Fruit fly (Drosophila melanogaster) whole organism, embryonic: ENCODE data around the gene Tim17a1.
A peak's percentile ranks its signal among the peaks of the same experiment; 100 is the strongest.

Experiments
- Aef1 ChIP-seq: fragments of 200-800 bp; sonication (Bioruptor generic); IDR thresholded peaks from 3 replicates; pipeline ENCODE4 v1.3.6; 2022; ENCODE audit warnings: missing biosample characterization, missing genetic modification characterization
- BEAF-32 ChIP-seq: fragments of 200-800 bp; sonication (Bioruptor generic); optimal IDR thresholded peaks from 3 replicates; lab custom pipeline; 2017; ENCODE audit warnings: missing biosample characterization, missing genetic modification characterization, mild to moderate bottlenecking, moderate library complexity, missing genetic modification reagents
- C15 ChIP-seq: fragments of 200-800 bp; sonication (Bioruptor generic); IDR thresholded peaks from 3 replicates; pipeline ENCODE4 v1.3.6; 2022; ENCODE audit warnings: missing biosample characterization, missing genetic modification characterization
- CG10209 ChIP-seq: fragments of 200-800 bp; sonication (Bioruptor generic); optimal IDR thresholded peaks from 3 replicates; lab custom pipeline; 2017; ENCODE audit warnings: missing biosample characterization, mild to moderate bottlenecking, missing genetic modification characterization, missing genetic modification reagents
- CG10654 ChIP-seq: fragments of 200-800 bp; sonication (Bioruptor generic); optimal IDR thresholded peaks from 2 replicates; lab custom pipeline; 2016; ENCODE audit warnings: missing biosample characterization, missing genetic modification characterization
- CG12155 ChIP-seq: fragments of 200-800 bp; sonication (Bioruptor generic); optimal IDR thresholded peaks from 3 replicates; lab custom pipeline; 2016; ENCODE audit warnings: missing biosample characterization, missing genetic modification characterization
- CG13424 ChIP-seq: fragments of 200-800 bp; sonication (Bioruptor generic); optimal IDR thresholded peaks from 2 replicates; lab custom pipeline; 2019; ENCODE audit warnings: missing biosample characterization, mild to moderate bottlenecking, missing genetic modification characterization, moderate library complexity
- CG15514 ChIP-seq: fragments of 200-800 bp; sonication (Bioruptor generic); optimal IDR thresholded peaks from 3 replicates; lab custom pipeline; 2017; ENCODE audit warnings: missing biosample characterization, missing genetic modification characterization, mild to moderate bottlenecking, moderate library complexity, missing genetic modification reagents
- CG1602 ChIP-seq: fragments of 200-800 bp; sonication (Bioruptor generic); optimal IDR thresholded peaks from 3 replicates; lab custom pipeline; 2016; ENCODE audit warnings: missing biosample characterization, missing genetic modification characterization
- CG17328 ChIP-seq: fragments of 200-800 bp; sonication (Bioruptor generic); IDR thresholded peaks from 2 replicates; pipeline ENCODE4 v1.3.6; 2022; ENCODE audit warnings: missing biosample characterization, missing genetic modification characterization
- CG17912 ChIP-seq: fragments of 200-800 bp; sonication (Bioruptor generic); optimal IDR thresholded peaks from 2 replicates; lab custom pipeline; 2018; ENCODE audit warnings: missing biosample characterization, mild to moderate bottlenecking, missing genetic modification characterization
- CG18476 ChIP-seq: fragments of 200-800 bp; sonication (Bioruptor generic); optimal IDR thresholded peaks from 2 replicates; lab custom pipeline; 2016; ENCODE audit warnings: missing biosample characterization, mild to moderate bottlenecking, missing genetic modification characterization
- CG18599 ChIP-seq: fragments of 200-800 bp; sonication (Bioruptor generic); optimal IDR thresholded peaks from 3 replicates; lab custom pipeline; 2017; ENCODE audit warnings: missing biosample characterization, missing genetic modification characterization, mild to moderate bottlenecking, moderate library complexity, missing genetic modification reagents
- CG2129 ChIP-seq: fragments of 200-800 bp; sonication (Bioruptor generic); IDR thresholded peaks from 2 replicates; pipeline ENCODE4 v1.3.6; 2022; ENCODE audit warnings: missing biosample characterization, missing genetic modification characterization; ENCODE audit not compliant: partially characterized antibody
- CG2712 ChIP-seq: fragments of 200-800 bp; optimal IDR thresholded peaks from 3 replicates; lab custom pipeline; 2019; ENCODE audit warnings: missing biosample characterization, mild to moderate bottlenecking, missing genetic modification characterization, moderate library complexity
- CG4404 ChIP-seq: fragments of 200-800 bp; sonication (Bioruptor generic); IDR thresholded peaks from 2 replicates; pipeline ENCODE4 v1.3.6; 2022; ENCODE audit warnings: missing biosample characterization, missing genetic modification characterization
- CG4707 ChIP-seq: fragments of 200-800 bp; sonication (Bioruptor generic); optimal IDR thresholded peaks from 2 replicates; lab custom pipeline; 2018; ENCODE audit warnings: missing biosample characterization, mild to moderate bottlenecking, missing genetic modification characterization, moderate library complexity
- CG6813 ChIP-seq: fragments of 200-800 bp; sonication (Bioruptor generic); optimal IDR thresholded peaks from 2 replicates; lab custom pipeline; 2017; ENCODE audit warnings: missing biosample characterization, missing genetic modification characterization, mild to moderate bottlenecking, moderate library complexity, missing genetic modification reagents
- CG7987 ChIP-seq: fragments of 200-800 bp; sonication (Bioruptor generic); optimal IDR thresholded peaks from 2 replicates; lab custom pipeline; 2018; ENCODE audit warnings: missing biosample characterization, mild to moderate bottlenecking, missing genetic modification characterization, moderate library complexity
- Camta ChIP-seq: fragments of 200-800 bp; sonication (Bioruptor generic); optimal IDR thresholded peaks from 2 replicates; lab custom pipeline; 2016; ENCODE audit warnings: missing biosample characterization, missing genetic modification characterization
- D ChIP-seq, 2 experiments: fragments of 200-800 bp in 1 of 2; fragments of >200 bp in 1 of 2; sonication (Bioruptor generic) in 1 of 2; optimal IDR thresholded peaks; 2 replicates in 1 of 2; 3 replicates in 1 of 2; lab custom pipeline; 2017; ENCODE audit warnings: mild to moderate bottlenecking in 1 of 2, missing biosample characterization in 1 of 2, missing genetic modification characterization in 1 of 2, missing genetic modification reagents in 1 of 2
- E2f2 ChIP-seq: fragments of 200-800 bp; sonication (Bioruptor generic); IDR thresholded peaks from 2 replicates; pipeline ENCODE4 v1.3.6; 2022; ENCODE audit warnings: missing biosample characterization, missing genetic modification characterization
- Lhr ChIP-seq: fragments of 200-800 bp; sonication (Bioruptor generic); optimal IDR thresholded peaks from 3 replicates; lab custom pipeline; 2017; ENCODE audit warnings: mild to moderate bottlenecking, missing biosample characterization, missing genetic modification reagents, missing genetic modification characterization
- Max ChIP-seq: fragments of 200-800 bp; sonication (Bioruptor generic); optimal IDR thresholded peaks from 2 replicates; lab custom pipeline; 2016; ENCODE audit warnings: missing biosample characterization, mild to moderate bottlenecking, missing genetic modification characterization
- Mrtf ChIP-seq: fragments of 200-800 bp; sonication (Bioruptor generic); IDR thresholded peaks from 3 replicates; pipeline ENCODE4 v1.3.6; 2022; ENCODE audit warnings: missing biosample characterization, missing genetic modification characterization
- NK7.1 ChIP-seq: fragments of 200-800 bp; sonication (Bioruptor generic); optimal IDR thresholded peaks from 3 replicates; lab custom pipeline; 2016; ENCODE audit warnings: missing biosample characterization, missing genetic modification characterization
- Nf-YB ChIP-seq: fragments of 200-800 bp; sonication (Bioruptor generic); optimal IDR thresholded peaks from 3 replicates; lab custom pipeline; 2019; ENCODE audit warnings: missing biosample characterization, mild to moderate bottlenecking, missing genetic modification characterization, moderate library complexity
- NfI ChIP-seq: fragments of 200-800 bp; sonication (Bioruptor generic); optimal IDR thresholded peaks from 3 replicates; lab custom pipeline; 2018; ENCODE audit warnings: missing biosample characterization, mild to moderate bottlenecking, missing genetic modification characterization, moderate library complexity
- Ptx1 ChIP-seq: fragments of 200-800 bp; sonication (Bioruptor generic); IDR thresholded peaks from 2 replicates; pipeline ENCODE4 v1.3.6; 2022; ENCODE audit warnings: missing biosample characterization, missing genetic modification characterization
- Trl ChIP-seq, 3 experiments: fragments of >200 bp in 2 of 3; fragments of 200-800 bp in 1 of 3; sonication (Bioruptor generic) in 1 of 3; optimal IDR thresholded peaks; 2 replicates in 1 of 3; 3 replicates in 2 of 3; lab custom pipeline; 2016 to 2017; ENCODE audit warnings: missing biosample characterization in 1 of 3, missing genetic modification characterization in 1 of 3
- btn ChIP-seq: fragments of 200-800 bp; sonication (Bioruptor generic); optimal IDR thresholded peaks from 2 replicates; lab custom pipeline; 2016; ENCODE audit warnings: missing biosample characterization, missing genetic modification characterization
- chif ChIP-seq, 2 experiments: fragments of 200-800 bp; sonication (Bioruptor generic); optimal IDR thresholded peaks; 3 replicates each; lab custom pipeline; 2016; ENCODE audit warnings: missing biosample characterization in 2 of 2, missing genetic modification characterization in 2 of 2
- chm ChIP-seq: fragments of 200-800 bp; sonication (Bioruptor generic); IDR thresholded peaks from 2 replicates; pipeline ENCODE4 v1.3.6; 2022; ENCODE audit warnings: missing biosample characterization, missing genetic modification characterization
- da ChIP-seq: fragments of 200-800 bp; sonication (Bioruptor generic); optimal IDR thresholded peaks from 2 replicates; lab custom pipeline; 2016; ENCODE audit warnings: missing biosample characterization, missing genetic modification characterization
- dati ChIP-seq: fragments of 200-800 bp; sonication (Bioruptor generic); IDR thresholded peaks from 2 replicates; pipeline ENCODE4 v1.3.6; 2022; ENCODE audit warnings: missing biosample characterization, missing genetic modification characterization
- disco-r ChIP-seq: fragments of 200-800 bp; sonication (Bioruptor generic); optimal IDR thresholded peaks from 2 replicates; lab custom pipeline; 2016; ENCODE audit warnings: missing biosample characterization, missing genetic modification characterization
- dpn ChIP-seq, 2 experiments: fragments of 200-800 bp; sonication (Bioruptor generic); optimal IDR thresholded peaks; 3 replicates each; lab custom pipeline; 2016; ENCODE audit warnings: missing biosample characterization in 2 of 2, missing genetic modification characterization in 2 of 2
- jing ChIP-seq: fragments of 200-800 bp; sonication (Bioruptor generic); optimal IDR thresholded peaks from 2 replicates; lab custom pipeline; 2018; ENCODE audit warnings: missing biosample characterization, mild to moderate bottlenecking, missing genetic modification characterization
- jumu ChIP-seq: fragments of 200-800 bp; sonication (Bioruptor generic); optimal IDR thresholded peaks from 3 replicates; lab custom pipeline; 2016; ENCODE audit warnings: missing biosample characterization, missing genetic modification characterization
- klu ChIP-seq: fragments of 200-800 bp; sonication (Bioruptor generic); IDR thresholded peaks from 2 replicates; pipeline ENCODE4 v1.3.6; 2022; ENCODE audit warnings: missing biosample characterization, missing genetic modification characterization
- p53 ChIP-seq: fragments of 200-800 bp; sonication (Bioruptor generic); optimal IDR thresholded peaks from 2 replicates; lab custom pipeline; 2016; ENCODE audit warnings: missing biosample characterization, missing genetic modification characterization
- ro ChIP-seq: fragments of 200-800 bp; sonication (Bioruptor generic); IDR thresholded peaks from 2 replicates; pipeline ENCODE4 v1.3.6; 2022; ENCODE audit warnings: missing biosample characterization, missing genetic modification characterization
- row ChIP-seq: fragments of 200-800 bp; sonication (Bioruptor generic); IDR thresholded peaks from 3 replicates; pipeline ENCODE4 v1.3.6; 2022; ENCODE audit warnings: missing biosample characterization, missing genetic modification characterization
- sqz ChIP-seq: fragments of 200-800 bp; sonication (Bioruptor generic); optimal IDR thresholded peaks from 3 replicates; lab custom pipeline; 2018; ENCODE audit warnings: missing biosample characterization, mild to moderate bottlenecking, missing genetic modification characterization
- stc ChIP-seq: fragments of 200-800 bp; sonication (Bioruptor generic); IDR thresholded peaks from 2 replicates; pipeline ENCODE4 v1.3.6; 2022; ENCODE audit warnings: missing biosample characterization, missing genetic modification characterization
- tio ChIP-seq: fragments of 200-800 bp; sonication (Bioruptor generic); optimal IDR thresholded peaks from 2 replicates; lab custom pipeline; 2017; ENCODE audit warnings: missing biosample characterization, missing genetic modification characterization, inconsistent platforms
- tna ChIP-seq: fragments of 200-800 bp; sonication (Bioruptor generic); IDR thresholded peaks from 2 replicates; pipeline ENCODE4 v1.3.6; 2022; ENCODE audit warnings: missing biosample characterization, missing genetic modification characterization; ENCODE audit not compliant: partially characterized antibody
- unpg ChIP-seq: fragments of 200-800 bp; sonication (Bioruptor generic); optimal IDR thresholded peaks from 3 replicates; lab custom pipeline; 2018; ENCODE audit warnings: missing biosample characterization, mild to moderate bottlenecking, missing genetic modification characterization, moderate library complexity
- usp ChIP-seq: fragments of >200 bp; optimal IDR thresholded peaks from 2 replicates; lab custom pipeline; 2017; ENCODE audit warnings: missing biosample characterization, missing genetic modification characterization

Tim17a1 gene

DNA sequence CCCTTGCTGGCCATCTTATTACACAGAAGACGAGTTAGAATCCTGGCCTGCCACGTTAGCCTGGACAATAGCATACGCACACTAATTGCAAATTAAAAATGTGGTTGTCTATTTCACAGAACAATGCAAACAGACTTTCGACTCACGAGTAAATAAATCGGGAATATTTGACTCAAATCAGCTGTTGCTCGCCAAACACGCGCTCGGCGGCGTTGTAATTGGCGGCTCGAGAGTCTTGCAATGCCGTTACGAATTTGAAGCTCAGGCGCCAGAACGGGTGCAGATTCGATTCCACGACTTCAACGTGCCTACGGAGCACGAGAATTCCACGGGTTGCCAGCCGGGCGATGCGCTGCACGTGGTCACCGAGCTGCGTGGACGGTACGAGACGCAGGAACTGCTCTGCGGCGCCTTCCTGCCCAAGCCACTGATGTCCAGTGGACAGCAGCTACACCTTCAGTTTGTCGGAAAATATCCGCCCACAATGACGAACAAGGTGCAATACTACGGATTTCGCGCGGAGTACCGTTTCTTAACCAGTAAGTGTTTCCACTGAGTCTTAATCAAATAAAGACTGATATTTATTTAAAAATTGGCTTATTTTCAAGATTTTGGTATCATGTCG is 37.3 kb upstream of the Tim17a1 start, which contains the start of gene DNAlig3 (continued):
- no peak for TF ChIP-seq dati (GFP tag; lab: Robert Waterston, UW)
- TF ChIP-seq CG2712 (tag; lab: Kevin White, UChicago) = no peak
- no peak for TF ChIP-seq Mrtf (GFP tag; lab: Robert Waterston, UW)
- 0 out of 2 replicates have a peak, but pooled peaks have one; percentile 25 for TF ChIP-seq tna
- no peak for TF ChIP-seq CG7987 (GFP tag; lab: Kevin White, UChicago)
- TF ChIP-seq CG1602 (GFP tag; lab: Kevin White, UChicago) = no peak
- peak; percentile 79 for TF ChIP-seq CG15514 (GFP tag; lab: Kevin White, UChicago)
- no peak for TF ChIP-seq CG17328
- TF ChIP-seq CG12155 (GFP tag; lab: Kevin White, UChicago) = no peak
- TF ChIP-seq dpn (GFP tag; optimal IDR thresholded peaks at IDR 0.05; lab: Kevin White, UChicago) = no peak
- TF ChIP-seq CG18599 (GFP tag; lab: Kevin White, UChicago) = no peak
- TF ChIP-seq klu = no peak
- no peak for TF ChIP-seq p53 (GFP tag; lab: Kevin White, UChicago)
- no peak for TF ChIP-seq NfI (GFP tag; lab: Kevin White, UChicago)
- TF ChIP-seq sqz (GFP tag; lab: Kevin White, UChicago) = no peak
- no peak for TF ChIP-seq da (GFP tag; lab: Kevin White, UChicago)
- TF ChIP-seq NK7.1 (GFP tag; lab: Kevin White, UChicago) = no peak
- TF ChIP-seq C15 = no peak
- TF ChIP-seq unpg = no peak
- no peak for TF ChIP-seq CG4404 (GFP tag; lab: Robert Waterston, UW)
- no peak for TF ChIP-seq CG10654 (GFP tag; lab: Kevin White, UChicago)
- TF ChIP-seq Camta (GFP tag; lab: Kevin White, UChicago) = no peak
- no peak; the same call in 2 of the 3 replicates for TF ChIP-seq row (GFP tag; lab: Robert Waterston, UW)
- TF ChIP-seq jing (GFP tag; lab: Kevin White, UChicago) = no peak
- no peak for TF ChIP-seq ro (GFP tag; lab: Robert Waterston, UW)
- no peak for TF ChIP-seq stc (GFP tag; lab: Robert Waterston, UW)
- no peak for TF ChIP-seq Aef1 (GFP tag; lab: Robert Waterston, UW)
- TF ChIP-seq chm = no peak
- TF ChIP-seq disco-r (GFP tag; lab: Kevin White, UChicago) = no peak
- TF ChIP-seq D (optimal IDR thresholded peaks at IDR 0.05; lab: Kevin White, UChicago) = no peak
- no peak for TF ChIP-seq D (GFP tag; optimal IDR thresholded peaks at IDR 0.05; lab: Kevin White, UChicago)
- no peak for TF ChIP-seq btn
- no peak for TF ChIP-seq CG2129 (GFP tag; lab: Robert Waterston, UW)
- TF ChIP-seq BEAF-32 (GFP tag; lab: Kevin White, UChicago) = peak; percentile 68
- no peak for TF ChIP-seq jumu
- peak; percentile 89 for TF ChIP-seq E2f2 (GFP tag; lab: Robert Waterston, UW)
- TF ChIP-seq Ptx1 = no peak
- TF ChIP-seq CG18476 (GFP tag; lab: Kevin White, UChicago) = no peak
- TF ChIP-seq CG17912 = no peak
- no peak for TF ChIP-seq CG6813 (GFP tag; lab: Kevin White, UChicago)
- no peak for TF ChIP-seq Lhr (GFP tag; lab: Kevin White, UChicago)
- TF ChIP-seq Nf-YB = no peak
- TF ChIP-seq tio (GFP tag; lab: Kevin White, UChicago) = no peak
- TF ChIP-seq CG4707 (GFP tag; lab: Kevin White, UChicago) = no peak
- TF ChIP-seq CG10209 (GFP tag; lab: Kevin White, UChicago) = no peak
- no peak for TF ChIP-seq chif (GFP tag; optimal IDR thresholded peaks at IDR 0.05; lab: Kevin White, UChicago)
- TF ChIP-seq Max (GFP tag; lab: Kevin White, UChicago) = no peak
- TF ChIP-seq Trl (optimal IDR thresholded peaks at IDR 0.05; lab: Kevin White, UChicago) = no peak
- no peak for TF ChIP-seq Trl (GFP tag; optimal IDR thresholded peaks at IDR 0.05; lab: Kevin White, UChicago)
- TF ChIP-seq CG13424 (tag; lab: Kevin White, UChicago) = no peak
- no peak for TF ChIP-seq usp (GFP tag; lab: Kevin White, UChicago)
